Worm (Caenorhabditis elegans): ENCODE data around the gene spp-9.

DNA sequence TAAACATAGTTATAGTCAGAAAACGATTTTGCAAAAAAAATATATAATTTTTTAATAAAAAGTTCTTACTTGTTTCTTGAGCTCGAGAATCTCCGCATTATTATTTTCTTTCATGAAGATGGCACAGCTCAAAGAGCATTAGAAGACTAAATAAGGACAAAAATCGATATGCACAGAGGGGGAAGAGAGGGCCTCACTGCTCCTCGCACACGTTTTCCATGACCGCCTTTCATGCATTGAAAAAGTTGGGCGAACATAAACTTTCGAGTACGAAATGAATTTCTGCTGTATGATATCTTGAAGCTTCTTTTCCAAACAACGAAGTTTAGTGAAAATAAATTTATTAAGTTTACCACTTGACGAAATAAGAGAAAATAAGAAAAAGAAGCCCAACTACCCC is 23.6 kb downstream of the spp-9 start, which contains the start of gene ccdc-149:
- TF ChIP-seq tra-1 (GFP tag; IDR thresholded peaks at IDR 0.05), result 0 out of 2 replicates have a peak, but pooled peaks have one; percentile 27
- no peak for TF ChIP-seq aly-2 (tag; optimal IDR thresholded peaks at IDR 0.05)
- no peak for TF ChIP-seq fos-1 (tag; optimal IDR thresholded peaks at IDR 0.05)
- TF ChIP-seq nhr-28 (tag; optimal IDR thresholded peaks at IDR 0.05), result no peak

Measured in whole organism, L4 larva.